Worm (Caenorhabditis elegans) whole organism, midembryonic: ENCODE data around the gene F38B7.2.

Experiments used
- T22C8.4 ChIP-seq: fragments of 200-800 bp; sonication (Bioruptor generic); IDR thresholded peaks from 2 replicates; pipeline ENCODE4 v1.3.6; 2022; ENCODE audit warnings: missing genetic modification characterization, missing compliant biosample characterization
- cog-1 ChIP-seq: sonication (generic microtip); optimal IDR thresholded peaks from 2 replicates; lab custom pipeline; 2016; ENCODE audit warnings: missing genetic modification characterization, missing compliant biosample characterization
- flt-1 ChIP-seq: fragments of 200-800 bp; sonication (Bioruptor generic); IDR thresholded peaks from 2 replicates; pipeline ENCODE4 v1.3.6; 2022; ENCODE audit warnings: missing genetic modification characterization, missing compliant biosample characterization
- klf-2 ChIP-seq: fragments of 200-800 bp; sonication (Bioruptor generic); conservative IDR thresholded peaks from 2 replicates; pipeline ENCODE4 v1.3.6; 2022; ENCODE audit warnings: missing genetic modification reagents, missing genetic modification characterization, missing compliant biosample characterization
- med-1 ChIP-seq: sonication (generic microtip); optimal IDR thresholded peaks from 2 replicates; lab custom pipeline; 2017; ENCODE audit warnings: missing genetic modification characterization, mild to moderate bottlenecking, missing compliant biosample characterization, antibody characterized with exemption, missing genetic modification reagents; ENCODE audit not compliant: insufficient read depth
- ref-1 ChIP-seq: fragments of 200-800 bp; sonication (Bioruptor generic); conservative IDR thresholded peaks from 2 replicates; pipeline ENCODE4 v1.3.6; 2022; ENCODE audit warnings: missing genetic modification reagents, missing genetic modification characterization, missing compliant biosample characterization
- tab-1 ChIP-seq: fragments of 200-800 bp; sonication (Bioruptor generic); IDR thresholded peaks from 2 replicates; pipeline ENCODE4 v1.3.6; 2022; ENCODE audit warnings: missing genetic modification characterization, missing compliant biosample characterization
- ztf-23 ChIP-seq: fragments of 200-800 bp; sonication (Bioruptor generic); IDR thresholded peaks from 2 replicates; pipeline ENCODE4 v1.3.6; 2022; ENCODE audit warnings: missing genetic modification reagents, missing genetic modification characterization, missing compliant biosample characterization
- ztf-29 ChIP-seq: fragments of 200-800 bp; sonication (Bioruptor generic); IDR thresholded peaks from 2 replicates; pipeline ENCODE4 v1.3.6; 2022; ENCODE audit warnings: missing genetic modification reagents, missing genetic modification characterization, missing compliant biosample characterization

F38B7.2 gene

ce11 chrV:11514677-11515076 lies 29.1 kb upstream of the F38B7.2 start, which contains the start of gene C55A6.6:
Gene C55A6.6 (minus strand): TSS chrV:11514737.
- TF ChIP-seq cog-1 (tag; lab: Kevin White, UChicago) (no peak), klf-2 (GFP tag; lab: Robert Waterston, UW) (no peak), ref-1 (no peak), ztf-23 (GFP tag; lab: Robert Waterston, UW) (no peak), ztf-29 (GFP tag; lab: Robert Waterston, UW) (no peak), flt-1 (GFP tag; lab: Robert Waterston, UW) (no peak), tab-1 (GFP tag; lab: Robert Waterston, UW) (no peak), T22C8.4 (GFP tag; lab: Robert Waterston, UW) (no peak), med-1 (GFP tag; lab: Kevin White, UChicago) (no peak)

- TF ChIP-seq cog-1 (tag; lab: Kevin White, UChicago) (no peak), ref-1 (no peak), flt-1 (GFP tag; lab: Robert Waterston, UW) (no peak), ztf-23 (GFP tag; lab: Robert Waterston, UW) (no peak), tab-1 (GFP tag; lab: Robert Waterston, UW) (no peak), med-1 (GFP tag; lab: Kevin White, UChicago) (no peak), klf-2 (GFP tag; lab: Robert Waterston, UW) (no peak), ztf-29 (GFP tag; lab: Robert Waterston, UW) (no peak), T22C8.4 (GFP tag; lab: Robert Waterston, UW) (no peak)
These were observed 28.6 kb upstream of the F38B7.2 start for ce11 chrV:11515145-11515544.

- no peak for TF ChIP-seq T22C8.4 (GFP tag; lab: Robert Waterston, UW)
These were observed 27.6 kb upstream of the F38B7.2 start, which contains the start of gene sdz-8 for ce11 chrV:11516141-11516591. Gene sdz-8 (minus strand): TSS chrV:11516191.

ce11 chrV:11517789-11518188 lies 26.0 kb upstream of the F38B7.2 start, which contains the start of gene C55A6.4:
Gene C55A6.4 (minus strand): TSS chrV:11517889.
- no peak for TF ChIP-seq ztf-29 (GFP tag; lab: Robert Waterston, UW)
- no peak for TF ChIP-seq klf-2 (GFP tag; lab: Robert Waterston, UW)
- TF ChIP-seq flt-1 (GFP tag; lab: Robert Waterston, UW) = no peak
- TF ChIP-seq ref-1 = no peak
- TF ChIP-seq T22C8.4 (GFP tag; lab: Robert Waterston, UW) = no peak
- TF ChIP-seq tab-1 (GFP tag; lab: Robert Waterston, UW) = no peak
- no peak for TF ChIP-seq med-1 (GFP tag; lab: Kevin White, UChicago)
- TF ChIP-seq cog-1 (tag; lab: Kevin White, UChicago) = no peak

- TF ChIP-seq ref-1 (no peak), ztf-23 (GFP tag; lab: Robert Waterston, UW) (no peak), ztf-29 (GFP tag; lab: Robert Waterston, UW) (no peak), cog-1 (tag; lab: Kevin White, UChicago) (no peak), flt-1 (GFP tag; lab: Robert Waterston, UW) (no peak), T22C8.4 (GFP tag; lab: Robert Waterston, UW) (no peak), tab-1 (GFP tag; lab: Robert Waterston, UW) (no peak), med-1 (GFP tag; lab: Kevin White, UChicago) (no peak), klf-2 (GFP tag; lab: Robert Waterston, UW) (no peak)
These were observed 23.5 kb upstream of the F38B7.2 start, which contains the start of the genes C55A6.11 and C55A6.7 for ce11 chrV:11520215-11520614. Gene C55A6.11 (plus strand): TSS chrV:11520515. Gene C55A6.7 (minus strand): TSS chrV:11520530.

- peak; percentile 27 for TF ChIP-seq med-1 (GFP tag; lab: Kevin White, UChicago)
- TF ChIP-seq T22C8.4 (GFP tag; lab: Robert Waterston, UW) = no peak; the same call in 1 of the 2 replicates
- peak; percentile 67; the same call in 1 of the 2 replicates for TF ChIP-seq flt-1 (GFP tag; lab: Robert Waterston, UW)
- TF ChIP-seq klf-2 (GFP tag; lab: Robert Waterston, UW) = no peak
- no peak for TF ChIP-seq ztf-29 (GFP tag; lab: Robert Waterston, UW)
- peak; percentile 30; the same call in 1 of the 2 replicates for TF ChIP-seq tab-1 (GFP tag; lab: Robert Waterston, UW)
- TF ChIP-seq ztf-23 (GFP tag; lab: Robert Waterston, UW) = peak; percentile 78
- peak; percentile 52 for TF ChIP-seq cog-1 (tag; lab: Kevin White, UChicago)
- no peak for TF ChIP-seq ref-1
These were observed 22.3 kb upstream of the F38B7.2 start, which contains the start of gene pafo-1 for ce11 chrV:11521448-11521847. Gene pafo-1 (plus strand): TSS chrV:11521703.

ce11 chrV:11525338-11525737 lies 18.4 kb upstream of the F38B7.2 start:
- TF ChIP-seq med-1 (GFP tag; lab: Kevin White, UChicago) (no peak), ztf-23 (GFP tag; lab: Robert Waterston, UW) (no peak), klf-2 (GFP tag; lab: Robert Waterston, UW) (no peak), cog-1 (tag; lab: Kevin White, UChicago) (no peak), ref-1 (no peak), T22C8.4 (GFP tag; lab: Robert Waterston, UW) (no peak), ztf-29 (GFP tag; lab: Robert Waterston, UW) (no peak), flt-1 (GFP tag; lab: Robert Waterston, UW) (no peak), tab-1 (GFP tag; lab: Robert Waterston, UW) (no peak)

- TF ChIP-seq T22C8.4 (GFP tag; lab: Robert Waterston, UW) (no peak), ztf-29 (GFP tag; lab: Robert Waterston, UW) (no peak), klf-2 (GFP tag; lab: Robert Waterston, UW) (no peak), cog-1 (tag; lab: Kevin White, UChicago) (no peak), flt-1 (GFP tag; lab: Robert Waterston, UW) (no peak), ztf-23 (GFP tag; lab: Robert Waterston, UW) (no peak), tab-1 (GFP tag; lab: Robert Waterston, UW) (no peak), med-1 (GFP tag; lab: Kevin White, UChicago) (no peak), ref-1 (no peak)
These were observed 16.8 kb upstream of the F38B7.2 start for ce11 chrV:11526927-11527491.

ce11 chrV:11527531-11527930 lies 16.2 kb upstream of the F38B7.2 start, which contains the start of gene ccch-1:
Gene ccch-1 (plus strand): TSS chrV:11527831.
- no peak for TF ChIP-seq ztf-29 (GFP tag; lab: Robert Waterston, UW)
- no peak for TF ChIP-seq flt-1 (GFP tag; lab: Robert Waterston, UW)
- no peak for TF ChIP-seq cog-1 (tag; lab: Kevin White, UChicago)
- no peak for TF ChIP-seq ztf-23 (GFP tag; lab: Robert Waterston, UW)
- no peak for TF ChIP-seq tab-1 (GFP tag; lab: Robert Waterston, UW)
- TF ChIP-seq ref-1 = no peak
- no peak for TF ChIP-seq med-1 (GFP tag; lab: Kevin White, UChicago)
- TF ChIP-seq T22C8.4 (GFP tag; lab: Robert Waterston, UW) = no peak
- TF ChIP-seq klf-2 (GFP tag; lab: Robert Waterston, UW) = no peak
